Worm (Caenorhabditis elegans) whole organism, L2 larva: ENCODE data around the gene T05H4.15.
A peak's percentile ranks its signal among the peaks of the same experiment; 100 is the strongest.

ENCODE experiments used
- C34F6.9 ChIP-seq: fragments of 150-350 bp; optimal IDR thresholded peaks from 2 replicates; lab custom pipeline; 2014; ENCODE audit warnings: missing biosample characterization, missing genetic modification characterization
- R02D3.7 ChIP-seq: fragments of 150-350 bp; optimal IDR thresholded peaks from 2 replicates; lab custom pipeline; 2014; ENCODE audit warnings: missing biosample characterization, missing genetic modification characterization
- Y55F3AM.14 ChIP-seq: fragments of 200-800 bp; sonication (Bioruptor generic); optimal IDR thresholded peaks from 2 replicates; lab custom pipeline; 2018; ENCODE audit warnings: mild to moderate bottlenecking, missing genetic modification characterization, missing compliant biosample characterization
- ZK546.5 ChIP-seq: sonication (generic microtip); optimal IDR thresholded peaks from 2 replicates; lab custom pipeline; 2017; ENCODE audit warnings: missing biosample characterization, missing genetic modification characterization
- alr-1 ChIP-seq: fragments of 150-350 bp; optimal IDR thresholded peaks from 2 replicates; lab custom pipeline; 2014; ENCODE audit warnings: missing biosample characterization, missing genetic modification characterization
- aly-2 ChIP-seq: fragments of 150-350 bp; optimal IDR thresholded peaks from 2 replicates; lab custom pipeline; 2014; ENCODE audit warnings: missing biosample characterization, missing genetic modification characterization
- ama-1 ChIP-seq: fragments of 150-350 bp; optimal IDR thresholded peaks from 2 replicates; lab custom pipeline; 2018; ENCODE audit warnings: inconsistent platforms
- blmp-1 ChIP-seq: sonication (generic microtip); optimal IDR thresholded peaks from 2 replicates; lab custom pipeline; 2017; ENCODE audit warnings: missing genetic modification characterization, mild to moderate bottlenecking, missing compliant biosample characterization, antibody characterized with exemption, moderate library complexity; ENCODE audit not compliant: insufficient read depth
- ceh-16 ChIP-seq: fragments of 150-350 bp; optimal IDR thresholded peaks from 2 replicates; lab custom pipeline; 2014; ENCODE audit warnings: missing biosample characterization, missing genetic modification characterization
- ceh-82 ChIP-seq: fragments of 150-350 bp; optimal IDR thresholded peaks from 2 replicates; lab custom pipeline; 2014; ENCODE audit warnings: missing biosample characterization, missing genetic modification characterization
- crh-2 ChIP-seq: sonication (generic microtip); optimal IDR thresholded peaks from 2 replicates; lab custom pipeline; 2017; ENCODE audit warnings: missing biosample characterization, missing genetic modification characterization
- dmd-4 ChIP-seq: sonication (generic microtip); optimal IDR thresholded peaks from 2 replicates; lab custom pipeline; 2017; ENCODE audit warnings: missing biosample characterization, missing genetic modification characterization
- egl-27 ChIP-seq: sonication (generic microtip); optimal IDR thresholded peaks from 3 replicates; lab custom pipeline; 2017; ENCODE audit warnings: missing biosample characterization, missing genetic modification reagents, missing genetic modification characterization
- elt-1 ChIP-seq: fragments of 150-350 bp; optimal IDR thresholded peaks from 2 replicates; lab custom pipeline; 2014; ENCODE audit warnings: missing biosample characterization, missing genetic modification characterization
- elt-3 ChIP-seq: sonication (generic microtip); optimal IDR thresholded peaks from 2 replicates; lab custom pipeline; 2017; ENCODE audit warnings: missing biosample characterization, missing genetic modification characterization
- fos-1 ChIP-seq: fragments of 150-350 bp; optimal IDR thresholded peaks from 2 replicates; lab custom pipeline; 2014; ENCODE audit warnings: missing biosample characterization, missing genetic modification characterization
- gmeb-1 ChIP-seq: fragments of 150-350 bp; optimal IDR thresholded peaks from 2 replicates; lab custom pipeline; 2014; ENCODE audit warnings: missing biosample characterization, missing genetic modification characterization
- lin-11 ChIP-seq: fragments of 150-350 bp; sonication (generic microtip); optimal IDR thresholded peaks from 2 replicates; lab custom pipeline; 2014; ENCODE audit warnings: missing biosample characterization, missing genetic modification characterization, inconsistent platforms, mixed read lengths
- lin-13 ChIP-seq: fragments of 150-350 bp; optimal IDR thresholded peaks from 2 replicates; lab custom pipeline; 2014; ENCODE audit warnings: missing biosample characterization, missing genetic modification reagents, missing genetic modification characterization
- lsy-2 ChIP-seq, 2 experiments: fragments of 150-350 bp in 1 of 2; sonication (generic microtip) in 1 of 2; optimal IDR thresholded peaks; 2 replicates each; lab custom pipeline; 2014 to 2017; ENCODE audit warnings: missing biosample characterization in 2 of 2, missing genetic modification characterization in 2 of 2
- mab-5 ChIP-seq: fragments of 150-350 bp; optimal IDR thresholded peaks from 2 replicates; lab custom pipeline; 2014; ENCODE audit warnings: missing biosample characterization, missing genetic modification characterization
- mbf-1 ChIP-seq: sonication (generic microtip); optimal IDR thresholded peaks from 2 replicates; lab custom pipeline; 2017; ENCODE audit warnings: missing biosample characterization, missing genetic modification characterization
- mdl-1 ChIP-seq, 2 experiments: fragments of 150-350 bp in 1 of 2; sonication (generic microtip) in 1 of 2; optimal IDR thresholded peaks; 2 replicates each; lab custom pipeline; 2017; ENCODE audit warnings: missing biosample characterization in 2 of 2, missing genetic modification characterization in 2 of 2
- nhr-10 ChIP-seq: sonication (generic microtip); optimal IDR thresholded peaks from 2 replicates; lab custom pipeline; 2017; ENCODE audit warnings: missing biosample characterization, missing genetic modification characterization
- nhr-11 ChIP-seq: fragments of 150-350 bp; optimal IDR thresholded peaks from 2 replicates; lab custom pipeline; 2014; ENCODE audit warnings: missing biosample characterization, missing genetic modification characterization
- nhr-12 ChIP-seq: fragments of 150-350 bp; optimal IDR thresholded peaks from 2 replicates; lab custom pipeline; 2014; ENCODE audit warnings: missing biosample characterization, missing genetic modification characterization
- nhr-129 ChIP-seq: fragments of 150-350 bp; optimal IDR thresholded peaks from 2 replicates; lab custom pipeline; 2014; ENCODE audit warnings: missing biosample characterization, missing genetic modification characterization
- nhr-21 ChIP-seq: fragments of 150-350 bp; optimal IDR thresholded peaks from 2 replicates; lab custom pipeline; 2014; ENCODE audit warnings: missing biosample characterization, missing genetic modification characterization
- nhr-23 ChIP-seq: fragments of 150-350 bp; optimal IDR thresholded peaks from 2 replicates; lab custom pipeline; 2014; ENCODE audit warnings: missing biosample characterization, missing genetic modification reagents, missing genetic modification characterization
- nhr-25 ChIP-seq: fragments of 150-350 bp; sonication (generic microtip); optimal IDR thresholded peaks from 3 replicates; lab custom pipeline; 2014; ENCODE audit warnings: missing biosample characterization, missing genetic modification characterization
- nhr-6 ChIP-seq: fragments of 150-350 bp; optimal IDR thresholded peaks from 2 replicates; lab custom pipeline; 2014; ENCODE audit warnings: missing biosample characterization, missing genetic modification characterization
- nhr-77 ChIP-seq: fragments of 150-350 bp; optimal IDR thresholded peaks from 2 replicates; lab custom pipeline; 2014; ENCODE audit warnings: missing biosample characterization, missing genetic modification characterization
- peb-1 ChIP-seq: fragments of 150-350 bp; optimal IDR thresholded peaks from 2 replicates; lab custom pipeline; 2014; ENCODE audit warnings: missing biosample characterization, missing genetic modification characterization
- sem-4 ChIP-seq: fragments of 150-350 bp; optimal IDR thresholded peaks from 2 replicates; lab custom pipeline; 2014; ENCODE audit warnings: missing biosample characterization, missing genetic modification reagents, missing genetic modification characterization
- skn-1 ChIP-seq: sonication (generic microtip); optimal IDR thresholded peaks from 2 replicates; lab custom pipeline; 2017; ENCODE audit warnings: missing biosample characterization, missing genetic modification characterization
- sma-3 ChIP-seq: sonication (generic microtip); optimal IDR thresholded peaks from 2 replicates; lab custom pipeline; 2016; ENCODE audit warnings: missing genetic modification reagents, missing genetic modification characterization, missing compliant biosample characterization
- sma-9 ChIP-seq, 2 experiments: fragments of 150-350 bp in 1 of 2; sonication (generic microtip) in 1 of 2; optimal IDR thresholded peaks; 2 replicates each; lab custom pipeline; 2014 to 2016; ENCODE audit warnings: missing genetic modification characterization in 2 of 2, mild to moderate bottlenecking in 1 of 2, missing biosample characterization in 1 of 2, missing compliant biosample characterization in 1 of 2, missing genetic modification reagents in 1 of 2, moderate library complexity in 1 of 2
- snpc-4 ChIP-seq: fragments of 150-350 bp; optimal IDR thresholded peaks from 2 replicates; lab custom pipeline; 2014; ENCODE audit warnings: missing biosample characterization, missing genetic modification characterization
- unc-39 ChIP-seq: fragments of 150-350 bp; optimal IDR thresholded peaks from 2 replicates; lab custom pipeline; 2014; ENCODE audit warnings: missing biosample characterization, missing genetic modification characterization
- unc-55 ChIP-seq: fragments of 150-350 bp; sonication (generic microtip); optimal IDR thresholded peaks from 3 replicates; lab custom pipeline; 2014; ENCODE audit warnings: missing biosample characterization, missing genetic modification reagents, missing genetic modification characterization
- unc-62 ChIP-seq: fragments of 150-350 bp; optimal IDR thresholded peaks from 2 replicates; lab custom pipeline; 2014; ENCODE audit warnings: missing biosample characterization, missing genetic modification reagents, missing genetic modification characterization
- zag-1 ChIP-seq: fragments of 150-350 bp; optimal IDR thresholded peaks from 2 replicates; lab custom pipeline; 2014; ENCODE audit warnings: missing biosample characterization, missing genetic modification characterization
- ztf-1 ChIP-seq: fragments of 200-800 bp; sonication (Bioruptor generic); conservative IDR thresholded peaks from 2 replicates; pipeline ENCODE4 v1.3.6; 2022; ENCODE audit warnings: missing genetic modification characterization, missing compliant biosample characterization
- ztf-11 ChIP-seq: sonication (generic microtip); optimal IDR thresholded peaks from 2 replicates; lab custom pipeline; 2017; ENCODE audit warnings: missing biosample characterization, missing genetic modification characterization
- ztf-4 ChIP-seq: fragments of 150-350 bp; optimal IDR thresholded peaks from 2 replicates; lab custom pipeline; 2014; ENCODE audit warnings: missing biosample characterization, missing genetic modification characterization

Gene T05H4.15

ce11 chrV:6433446-6434178, 7.9 kb downstream of the T05H4.15 start, which contains the start of the genes gad-1 and erfa-1 (continued):
- TF ChIP-seq nhr-11 (no peak), lin-11 (tag; lab: Kevin White, UChicago) (peak; percentile 16), peb-1 (tag; lab: Kevin White, UChicago) (no peak), ama-1 (no peak), skn-1 (tag; lab: Kevin White, UChicago) (no peak)

ce11 chrV:6430526-6431371, 10.8 kb downstream of the T05H4.15 start:
- TF ChIP-seq lsy-2 (tag; optimal IDR thresholded peaks at IDR 0.05; lab: Kevin White, UChicago) (no peak), sma-3 (GFP tag; lab: Kevin White, UChicago) (peak; percentile 49), crh-2 (tag; lab: Kevin White, UChicago) (peak; percentile 21), nhr-129 (tag; lab: Kevin White, UChicago) (peak; percentile 18), mab-5 (tag; lab: Kevin White, UChicago) (no peak), sma-9 (GFP tag; optimal IDR thresholded peaks at IDR 0.05; lab: Kevin White, UChicago) (peak; percentile 26), sma-9 (tag; optimal IDR thresholded peaks at IDR 0.05; lab: Kevin White, UChicago) (no peak), blmp-1 (peak; percentile 3), nhr-21 (no peak), dmd-4 (tag; lab: Kevin White, UChicago) (no peak)
- TF ChIP-seq, all 48 proteins: peak for 5

- TF ChIP-seq alr-1 (tag; lab: Kevin White, UChicago) = no peak
- no peak for TF ChIP-seq ztf-11 (tag; lab: Kevin White, UChicago)
- TF ChIP-seq elt-3 (tag; lab: Kevin White, UChicago) = no peak
- peak; percentile 6 for TF ChIP-seq nhr-21
- TF ChIP-seq R02D3.7 (tag; lab: Kevin White, UChicago) = no peak
- TF ChIP-seq dmd-4 (tag; lab: Kevin White, UChicago) = no peak
- TF ChIP-seq unc-55 = no peak
- TF ChIP-seq ztf-4 (tag; lab: Kevin White, UChicago) = no peak
- TF ChIP-seq nhr-11 = no peak
- TF ChIP-seq nhr-6 (tag; lab: Kevin White, UChicago) = no peak
- no peak for TF ChIP-seq nhr-10 (tag; lab: Kevin White, UChicago)
- no peak for TF ChIP-seq lin-13 (GFP tag; lab: Kevin White, UChicago)
- peak; percentile 61 for TF ChIP-seq sma-3 (GFP tag; lab: Kevin White, UChicago)
- no peak for TF ChIP-seq snpc-4 (tag; lab: Kevin White, UChicago)
- TF ChIP-seq zag-1 (tag; lab: Kevin White, UChicago) = no peak
- no peak for TF ChIP-seq C34F6.9 (tag; lab: Kevin White, UChicago)
- no peak for TF ChIP-seq elt-1
- no peak for TF ChIP-seq aly-2
- TF ChIP-seq blmp-1 = peak; percentile 3
- peak; percentile 16 for TF ChIP-seq nhr-129 (tag; lab: Kevin White, UChicago)
- no peak for TF ChIP-seq ama-1
- peak; percentile 66 for TF ChIP-seq nhr-25
- TF ChIP-seq ceh-82 (tag; lab: Kevin White, UChicago) = no peak
- no peak for TF ChIP-seq Y55F3AM.14 (GFP tag; lab: Kevin White, UChicago)
- no peak for TF ChIP-seq ztf-1
- TF ChIP-seq nhr-23 (tag; lab: Kevin White, UChicago) = no peak
- no peak for TF ChIP-seq ZK546.5
- TF ChIP-seq fos-1 (tag; lab: Kevin White, UChicago) = no peak
- no peak for TF ChIP-seq nhr-12 (tag; lab: Kevin White, UChicago)
- no peak for TF ChIP-seq unc-39 (tag; lab: Kevin White, UChicago)
- TF ChIP-seq gmeb-1 (tag; lab: Kevin White, UChicago) = peak; percentile 19
- TF ChIP-seq mbf-1 (tag; lab: Kevin White, UChicago) = no peak
- no peak for TF ChIP-seq nhr-77 (tag; lab: Kevin White, UChicago)
- no peak for TF ChIP-seq unc-62 (GFP tag; lab: Kevin White, UChicago)
- no peak for TF ChIP-seq sem-4 (tag; lab: Kevin White, UChicago)
- TF ChIP-seq egl-27 (tag; lab: Kevin White, UChicago) = no peak
- no peak for TF ChIP-seq crh-2 (tag; lab: Kevin White, UChicago)
- no peak for TF ChIP-seq lsy-2 (tag; optimal IDR thresholded peaks at IDR 0.05; lab: Kevin White, UChicago)
- peak; percentile 21 for TF ChIP-seq sma-9 (GFP tag; optimal IDR thresholded peaks at IDR 0.05; lab: Kevin White, UChicago)
- TF ChIP-seq sma-9 (tag; optimal IDR thresholded peaks at IDR 0.05; lab: Kevin White, UChicago) = no peak
- no peak for TF ChIP-seq mdl-1 (tag; optimal IDR thresholded peaks at IDR 0.05; lab: Kevin White, UChicago)
- TF ChIP-seq ceh-16 = no peak
- TF ChIP-seq, all 48 proteins: peak for 7
Observed at ce11 chrV:6429870-6430339, 11.6 kb downstream of the T05H4.15 start, which contains the start of gene alh-4. alh-4 (minus strand) TSS chrV:6429920.
